Worm (Caenorhabditis elegans) whole organism, L4/young adult: ENCODE results near the gene leo-1.

Source experiments
- W03F9.2 ChIP-seq: fragments of 150-350 bp; optimal IDR thresholded peaks from 2 replicates; lab custom pipeline; 2014; ENCODE audit warnings: missing biosample characterization, missing genetic modification characterization
- dao-5 ChIP-seq: sonication (generic microtip); optimal IDR thresholded peaks from 2 replicates; lab custom pipeline; 2016; ENCODE audit warnings: missing genotype, missing genetic modification characterization, moderate library complexity, missing compliant biosample characterization
- him-1 ChIP-seq: sonication (generic microtip); optimal IDR thresholded peaks from 2 replicates; lab custom pipeline; 2016; ENCODE audit warnings: missing genotype, missing genetic modification reagents, missing genetic modification characterization, missing compliant biosample characterization

DNA sequence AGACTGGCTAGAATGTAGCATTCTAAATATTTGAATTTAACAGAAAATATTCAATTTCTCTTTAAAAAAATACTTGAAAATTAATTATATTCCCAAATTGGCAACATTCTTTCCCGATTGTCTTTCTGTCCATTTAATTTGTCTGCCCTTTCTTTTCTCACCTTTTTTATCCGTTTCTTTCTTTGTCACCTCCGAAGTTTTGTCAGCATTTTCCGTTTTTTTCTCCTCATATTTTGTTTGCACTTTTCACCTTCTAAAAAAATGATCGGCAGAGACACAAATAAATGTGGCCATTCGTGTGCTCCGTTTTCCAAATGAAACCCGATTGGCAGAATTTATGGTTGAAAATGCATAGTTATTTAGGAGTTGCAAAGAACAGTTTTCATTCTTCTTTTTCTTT, 13.1 kb downstream of the leo-1 start:
- TF ChIP-seq dao-5 (tag; lab: Kevin White, UChicago), result no peak
- TF ChIP-seq him-1 (tag; lab: Kevin White, UChicago), result no peak
- TF ChIP-seq W03F9.2 (tag; lab: Kevin White, UChicago), result no peak
